Worm (Caenorhabditis elegans) whole organism, L3 larva: ENCODE results near the gene tbx-35.
A peak's percentile ranks its signal among the peaks of the same experiment; 100 is the strongest.

Source experiments
- R02D3.7 ChIP-seq: fragments of 150-350 bp; optimal IDR thresholded peaks from 2 replicates; lab custom pipeline; 2014; ENCODE audit warnings: missing biosample characterization, missing genetic modification characterization
- ZK546.5 ChIP-seq: sonication (generic microtip); optimal IDR thresholded peaks from 2 replicates; lab custom pipeline; 2017; ENCODE audit warnings: missing biosample characterization, missing genetic modification characterization
- aly-2 ChIP-seq: fragments of 150-350 bp; optimal IDR thresholded peaks from 2 replicates; lab custom pipeline; 2014; ENCODE audit warnings: missing biosample characterization, missing genetic modification characterization
- ceh-82 ChIP-seq: fragments of 150-350 bp; optimal IDR thresholded peaks from 2 replicates; lab custom pipeline; 2014; ENCODE audit warnings: missing biosample characterization, missing genetic modification characterization
- egl-27 ChIP-seq: sonication (generic microtip); optimal IDR thresholded peaks from 4 replicates; lab custom pipeline; 2017; ENCODE audit warnings: missing biosample characterization, missing genetic modification reagents, missing genetic modification characterization
- egl-5 ChIP-seq: fragments of 150-350 bp; optimal IDR thresholded peaks from 2 replicates; lab custom pipeline; 2017; ENCODE audit warnings: missing biosample characterization, missing genetic modification reagents, missing genetic modification characterization, inconsistent platforms
- elt-1 ChIP-seq: fragments of 150-350 bp; optimal IDR thresholded peaks from 2 replicates; lab custom pipeline; 2014; ENCODE audit warnings: missing biosample characterization, missing genetic modification characterization
- elt-2 ChIP-seq: sonication (generic microtip); optimal IDR thresholded peaks from 2 replicates; lab custom pipeline; 2016; ENCODE audit warnings: missing genetic modification reagents, mild to moderate bottlenecking, missing genetic modification characterization, missing compliant biosample characterization
- elt-3 ChIP-seq, 3 experiments: fragments of 150-350 bp in 1 of 3; sonication (generic microtip) in 2 of 3; optimal IDR thresholded peaks; 2 replicates in 2 of 3; 4 replicates in 1 of 3; lab custom pipeline; 2014 to 2017; ENCODE audit warnings: missing biosample characterization in 3 of 3, missing genetic modification characterization in 3 of 3
- eor-1 ChIP-seq, 2 experiments: fragments of 150-350 bp; optimal IDR thresholded peaks; 2 replicates each; lab custom pipeline; 2014 to 2018; ENCODE audit warnings: missing biosample characterization in 2 of 2, missing genetic modification characterization in 2 of 2
- fkh-2 ChIP-seq: fragments of 150-350 bp; optimal IDR thresholded peaks from 2 replicates; lab custom pipeline; 2014; ENCODE audit warnings: missing biosample characterization, missing genetic modification reagents, missing genetic modification characterization
- fos-1 ChIP-seq: fragments of 150-350 bp; optimal IDR thresholded peaks from 2 replicates; lab custom pipeline; 2014; ENCODE audit warnings: missing biosample characterization, missing genetic modification characterization
- jun-1 ChIP-seq: fragments of 150-350 bp; optimal IDR thresholded peaks from 2 replicates; lab custom pipeline; 2014; ENCODE audit warnings: missing biosample characterization, missing genetic modification reagents, missing genetic modification characterization
- lin-15B ChIP-seq: fragments of 150-350 bp; optimal IDR thresholded peaks from 2 replicates; lab custom pipeline; 2014; ENCODE audit warnings: missing biosample characterization, missing genetic modification characterization
- lin-39 ChIP-seq: fragments of 150-350 bp; optimal IDR thresholded peaks from 2 replicates; lab custom pipeline; 2018; ENCODE audit warnings: missing biosample characterization, missing genetic modification reagents, missing genetic modification characterization
- lsy-12 ChIP-seq: sonication (generic microtip); optimal IDR thresholded peaks from 2 replicates; lab custom pipeline; 2016; ENCODE audit warnings: mild to moderate bottlenecking, missing genetic modification characterization, missing compliant biosample characterization
- mdl-1 ChIP-seq: fragments of 150-350 bp; optimal IDR thresholded peaks from 2 replicates; lab custom pipeline; 2014; ENCODE audit warnings: missing biosample characterization, missing genetic modification characterization
- mml-1 ChIP-seq: fragments of 150-350 bp; sonication (generic microtip); optimal IDR thresholded peaks from 3 replicates; lab custom pipeline; 2014; ENCODE audit warnings: missing biosample characterization, missing genetic modification characterization
- nfya-1 ChIP-seq: sonication (generic microtip); optimal IDR thresholded peaks from 2 replicates; lab custom pipeline; 2017; ENCODE audit warnings: missing genetic modification characterization, mild to moderate bottlenecking, missing compliant biosample characterization, antibody characterized with exemption, moderate library complexity; ENCODE audit not compliant: insufficient read depth
- nhr-23 ChIP-seq: fragments of 150-350 bp; optimal IDR thresholded peaks from 2 replicates; lab custom pipeline; 2014; ENCODE audit warnings: missing biosample characterization, missing genetic modification reagents, missing genetic modification characterization
- nhr-237 ChIP-seq: fragments of 150-350 bp; optimal IDR thresholded peaks from 2 replicates; lab custom pipeline; 2014; ENCODE audit warnings: missing biosample characterization, missing genetic modification characterization
- nhr-25 ChIP-seq: sonication (generic microtip); optimal IDR thresholded peaks from 2 replicates; lab custom pipeline; 2017; ENCODE audit warnings: missing biosample characterization, missing genetic modification characterization
- nhr-28 ChIP-seq: fragments of 150-350 bp; optimal IDR thresholded peaks from 2 replicates; lab custom pipeline; 2014; ENCODE audit warnings: missing biosample characterization, missing genetic modification characterization
- pha-4 ChIP-seq: fragments of 150-350 bp; optimal IDR thresholded peaks from 2 replicates; lab custom pipeline; 2014; ENCODE audit warnings: missing biosample characterization, missing genetic modification reagents, missing genetic modification characterization
- pqm-1 ChIP-seq: fragments of 150-350 bp; optimal IDR thresholded peaks from 2 replicates; lab custom pipeline; 2017; ENCODE audit warnings: missing biosample characterization, missing genetic modification characterization, inconsistent platforms
- sea-2 ChIP-seq: fragments of 150-350 bp; sonication (generic microtip); optimal IDR thresholded peaks from 4 replicates; lab custom pipeline; 2014; ENCODE audit warnings: missing biosample characterization, missing genetic modification reagents, missing genetic modification characterization
- tbx-2 ChIP-seq: sonication (generic microtip); optimal IDR thresholded peaks from 2 replicates; lab custom pipeline; 2016; ENCODE audit warnings: mild to moderate bottlenecking, missing genetic modification characterization, missing compliant biosample characterization
- zag-1 ChIP-seq: fragments of 150-350 bp; optimal IDR thresholded peaks from 2 replicates; lab custom pipeline; 2014; ENCODE audit warnings: missing biosample characterization, missing genetic modification characterization
- ztf-4 ChIP-seq: fragments of 150-350 bp; optimal IDR thresholded peaks from 2 replicates; lab custom pipeline; 2014; ENCODE audit warnings: missing biosample characterization, missing genetic modification characterization

tbx-35 gene

DNA sequence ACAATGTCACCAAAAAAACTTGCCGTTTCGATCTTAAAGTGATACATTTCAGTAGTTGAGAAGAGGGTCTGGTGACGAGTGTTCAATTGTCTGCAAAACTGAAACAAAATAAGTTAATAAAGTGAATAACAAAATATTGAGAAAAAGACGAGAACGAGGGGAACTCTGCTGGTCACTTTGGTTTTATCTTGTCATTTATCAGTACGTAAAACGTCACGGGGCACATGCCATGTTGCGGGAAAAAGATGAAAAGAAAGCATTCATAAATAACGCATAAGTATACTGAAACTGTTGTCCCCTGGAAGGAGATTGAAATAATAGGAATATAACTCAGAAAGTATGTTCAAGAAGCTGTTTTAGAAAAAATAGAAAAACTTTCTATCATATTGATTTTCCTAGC lies 10.4 kb downstream of the tbx-35 start, which contains the start of gene sahd-1:
Gene sahd-1 (minus strand): TSS at position 100 of the 400 bp plus-strand sequence.
- TF ChIP-seq pqm-1 (tag; lab: Kevin White, UChicago) (peak; percentile 38), elt-2 (tag; lab: Kevin White, UChicago) (peak; percentile 64), nhr-28 (no peak), fkh-2 (tag; lab: Kevin White, UChicago) (no peak), nhr-23 (tag; lab: Kevin White, UChicago) (no peak), zag-1 (tag; lab: Kevin White, UChicago) (no peak), ztf-4 (tag; lab: Kevin White, UChicago) (no peak), egl-5 (tag; lab: Kevin White, UChicago) (no peak), ceh-82 (tag; lab: Kevin White, UChicago) (no peak), fos-1 (no peak), sea-2 (GFP tag; lab: Kevin White, UChicago) (no peak)

DNA sequence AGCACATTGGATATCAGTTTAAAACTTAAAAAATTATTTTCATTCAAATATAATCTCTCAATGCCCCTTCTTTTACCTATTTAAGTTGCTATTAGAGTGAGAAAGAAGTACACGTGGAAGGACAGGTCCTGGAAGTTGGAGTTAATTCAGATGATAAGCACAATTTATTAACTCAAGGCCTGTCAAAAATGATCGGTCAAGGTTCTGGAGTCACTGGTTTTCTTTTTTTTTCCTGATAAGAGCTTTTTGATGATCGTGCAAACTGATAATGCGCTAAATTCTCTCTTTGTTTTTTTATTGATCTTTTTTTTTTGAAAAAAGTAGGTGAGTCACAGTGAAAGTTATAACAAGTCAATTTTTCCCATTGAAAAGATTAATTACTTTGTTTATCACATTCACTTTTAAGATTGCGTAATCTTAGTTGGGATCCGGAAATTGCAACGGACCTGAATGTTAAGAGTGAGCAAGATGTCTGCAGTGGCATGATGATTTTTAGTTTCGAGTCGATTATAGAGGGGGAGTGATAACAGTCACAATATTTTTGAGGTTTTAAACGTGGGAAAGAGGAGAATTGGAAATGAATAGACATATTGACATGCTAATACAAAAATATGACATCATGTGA lies 12.6 kb downstream of the tbx-35 start:
- TF ChIP-seq pqm-1 (tag; lab: Kevin White, UChicago), result peak; percentile 68
- no peak for TF ChIP-seq elt-1 (tag; lab: Kevin White, UChicago)
- TF ChIP-seq nhr-28, result no peak
- peak; percentile 100 for TF ChIP-seq elt-2 (tag; lab: Kevin White, UChicago)

DNA sequence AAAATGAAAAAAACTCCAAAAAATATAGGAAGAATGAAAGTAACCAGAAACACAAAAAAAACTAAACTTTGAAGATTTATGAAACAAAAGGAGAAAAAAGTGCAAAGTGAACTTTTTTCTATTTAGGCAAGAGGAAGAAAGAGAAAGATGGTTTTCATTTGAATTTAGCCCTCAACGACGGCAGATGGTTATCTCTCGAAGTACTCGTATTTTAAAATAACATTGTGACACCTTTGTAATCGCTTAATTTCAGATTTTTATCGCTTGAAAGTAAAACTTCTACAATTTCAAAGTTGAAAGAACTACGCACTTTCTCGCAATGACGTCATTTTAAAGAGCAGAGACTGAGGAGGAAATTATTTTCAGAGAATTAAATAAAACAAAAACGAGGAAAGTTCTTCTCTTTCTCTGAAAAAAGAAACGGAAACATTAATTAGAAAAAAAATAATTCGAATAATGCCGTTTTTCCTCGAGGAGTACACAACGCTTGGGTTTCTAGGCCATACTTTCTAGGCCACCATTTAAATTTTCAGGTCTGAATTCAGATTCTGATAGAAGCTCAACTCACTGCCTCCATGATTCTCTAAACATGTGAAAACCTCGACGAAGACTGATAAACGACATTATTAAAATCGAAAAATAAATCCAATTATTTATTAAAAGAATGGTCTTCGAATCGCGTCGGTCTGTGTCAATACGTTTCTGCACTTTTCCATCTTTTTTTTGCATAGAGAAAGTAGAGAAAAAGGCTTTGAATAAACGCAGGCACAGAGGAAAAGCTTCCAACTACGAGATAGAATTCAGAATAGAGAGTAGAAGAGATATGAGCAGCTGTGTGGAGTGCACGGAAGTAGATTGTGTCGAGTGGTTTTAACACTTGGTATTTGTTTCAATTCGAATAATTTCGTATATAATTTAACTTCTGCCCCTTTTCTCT lies 13.5 kb downstream of the tbx-35 start:
- TF ChIP-seq nhr-25 (tag; lab: Kevin White, UChicago) (peak; percentile 39), lsy-12 (tag; lab: Kevin White, UChicago) (no peak), nfya-1 (peak; percentile 64), ZK546.5 (tag; lab: Kevin White, UChicago) (no peak), mml-1 (no peak), elt-2 (tag; lab: Kevin White, UChicago) (no peak), fkh-2 (tag; lab: Kevin White, UChicago) (no peak), tbx-2 (no peak), mdl-1 (tag; lab: Kevin White, UChicago) (no peak), egl-27 (tag; lab: Kevin White, UChicago) (no peak), lin-15B (tag; lab: Kevin White, UChicago) (peak; percentile 2), elt-1 (tag; lab: Kevin White, UChicago) (peak; percentile 63), nhr-23 (tag; lab: Kevin White, UChicago) (no peak), jun-1 (tag; lab: Kevin White, UChicago) (no peak), eor-1 (tag; optimal IDR thresholded peaks at IDR 0.05; lab: Kevin White, UChicago) (no peak), pqm-1 (tag; lab: Kevin White, UChicago) (no peak), fos-1 (no peak), lin-39 (no peak), R02D3.7 (tag; lab: Kevin White, UChicago) (no peak), pha-4 (tag; lab: Kevin White, UChicago) (peak; percentile 38), zag-1 (tag; lab: Kevin White, UChicago) (no peak), elt-3 (tag; optimal IDR thresholded peaks at IDR 0.05; lab: Kevin White, UChicago) (no peak)

DNA sequence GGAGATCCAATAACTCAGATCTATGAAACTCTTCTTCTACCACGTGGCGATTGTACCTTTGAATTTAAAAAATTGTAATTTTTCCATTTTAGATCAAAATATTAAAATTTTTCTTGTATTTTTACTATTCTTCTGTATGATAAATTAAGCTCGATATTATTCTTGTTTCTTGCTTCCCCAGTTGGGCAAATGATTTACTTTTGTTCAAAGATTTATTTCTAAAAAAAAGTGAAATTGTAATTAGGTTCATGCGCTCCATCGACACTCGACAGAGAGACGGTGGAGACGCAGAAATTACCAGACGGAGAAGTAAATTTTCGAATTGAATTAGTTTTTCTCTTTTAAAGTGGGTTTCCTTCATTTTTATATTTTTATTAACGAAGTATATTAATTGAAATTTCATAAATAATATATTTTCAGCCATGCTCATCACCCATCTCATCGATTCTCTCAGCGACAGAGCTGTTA lies 19.3 kb downstream of the tbx-35 start, which contains the start of gene npp-24:
Gene npp-24 (plus strand): TSS at position 51 of the 468 bp plus-strand sequence.
- peak; percentile 27 for TF ChIP-seq pha-4 (tag; lab: Kevin White, UChicago)
- peak; percentile 1 for TF ChIP-seq lin-15B (tag; lab: Kevin White, UChicago)
- no peak for TF ChIP-seq nhr-237 (tag; lab: Kevin White, UChicago)
- no peak for TF ChIP-seq lin-39
- TF ChIP-seq elt-2 (tag; lab: Kevin White, UChicago), result peak; percentile 23
- no peak for TF ChIP-seq aly-2 (tag; lab: Kevin White, UChicago)
- TF ChIP-seq fkh-2 (tag; lab: Kevin White, UChicago), result no peak

DNA sequence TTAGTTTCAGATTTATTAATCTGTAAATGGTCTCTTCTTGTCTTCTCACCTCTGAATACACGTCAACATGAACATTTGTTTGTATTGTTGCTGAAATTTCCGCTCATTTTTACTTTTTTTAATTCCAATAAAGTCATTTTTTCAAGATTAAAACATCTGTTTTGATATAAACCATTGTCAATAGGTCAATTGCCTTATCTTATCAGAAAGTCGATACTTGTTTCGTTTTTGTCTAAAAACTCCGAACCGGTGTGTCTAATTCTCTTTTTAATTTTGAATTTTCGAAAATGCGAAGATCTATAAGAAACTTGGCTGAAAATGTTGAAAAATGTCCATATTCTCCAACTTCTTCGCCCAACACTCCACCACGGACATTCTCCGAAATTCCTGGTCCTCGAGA lies 21.4 kb downstream of the tbx-35 start, which contains the start of gene cyp-44A1:
Gene cyp-44A1 (plus strand): TSS at position 285 of the 400 bp plus-strand sequence.
- TF ChIP-seq elt-2 (tag; lab: Kevin White, UChicago) (peak; percentile 67), eor-1 (tag; optimal IDR thresholded peaks at IDR 0.05; lab: Kevin White, UChicago) (no peak)
- TF ChIP-seq, all 47 proteins: peak for 1
